Worm (Caenorhabditis elegans) whole organism, L3 larva: Measurements from ENCODE around the gene ZK262.9.
"Not testable (repeated sequence)": the region's sequence is repeated elsewhere in the genome, so short reads cannot be mapped to it uniquely, and the experiment has no call there.

Source experiments
- ZK546.5 ChIP-seq: sonication (generic microtip); optimal IDR thresholded peaks from 2 replicates; lab custom pipeline; 2017; ENCODE audit warnings: missing biosample characterization, missing genetic modification characterization
- aly-2 ChIP-seq: fragments of 150-350 bp; optimal IDR thresholded peaks from 2 replicates; lab custom pipeline; 2014; ENCODE audit warnings: missing biosample characterization, missing genetic modification characterization
- ceh-9 ChIP-seq: sonication (generic microtip); optimal IDR thresholded peaks from 2 replicates; lab custom pipeline; 2018; ENCODE audit warnings: missing biosample characterization, missing genetic modification characterization
- fkh-10 ChIP-seq: sonication (generic microtip); optimal IDR thresholded peaks from 2 replicates; lab custom pipeline; 2017; ENCODE audit warnings: missing biosample characterization, missing genetic modification reagents, missing genetic modification characterization
- lin-15B ChIP-seq: fragments of 150-350 bp; optimal IDR thresholded peaks from 2 replicates; lab custom pipeline; 2014; ENCODE audit warnings: missing biosample characterization, missing genetic modification characterization
- lsy-12 ChIP-seq: sonication (generic microtip); optimal IDR thresholded peaks from 2 replicates; lab custom pipeline; 2016; ENCODE audit warnings: mild to moderate bottlenecking, missing genetic modification characterization, missing compliant biosample characterization
- nhr-12 ChIP-seq: fragments of 150-350 bp; optimal IDR thresholded peaks from 2 replicates; lab custom pipeline; 2014; ENCODE audit warnings: missing biosample characterization, missing genetic modification characterization
- nhr-237 ChIP-seq: fragments of 150-350 bp; optimal IDR thresholded peaks from 2 replicates; lab custom pipeline; 2014; ENCODE audit warnings: missing biosample characterization, missing genetic modification characterization
- nhr-67 ChIP-seq: fragments of 150-350 bp; optimal IDR thresholded peaks from 2 replicates; lab custom pipeline; 2014; ENCODE audit warnings: missing biosample characterization, missing genetic modification characterization
- nhr-76 ChIP-seq: fragments of 150-350 bp; sonication (generic microtip); optimal IDR thresholded peaks from 5 replicates; lab custom pipeline; 2014; ENCODE audit warnings: missing biosample characterization, missing genetic modification characterization
- skn-1 ChIP-seq: fragments of 150-350 bp; optimal IDR thresholded peaks from 2 replicates; lab custom pipeline; 2014; ENCODE audit warnings: missing biosample characterization, missing genetic modification characterization
- snpc-4 ChIP-seq: fragments of 150-350 bp; optimal IDR thresholded peaks from 2 replicates; lab custom pipeline; 2014; ENCODE audit warnings: missing biosample characterization, missing genetic modification characterization
- tbx-2 ChIP-seq: sonication (generic microtip); optimal IDR thresholded peaks from 2 replicates; lab custom pipeline; 2016; ENCODE audit warnings: mild to moderate bottlenecking, missing genetic modification characterization, missing compliant biosample characterization
- ztf-11 ChIP-seq: fragments of 150-350 bp; optimal IDR thresholded peaks from 2 replicates; lab custom pipeline; 2014; ENCODE audit warnings: missing biosample characterization, missing genetic modification characterization

- TF ChIP-seq tbx-2 (tag; lab: Kevin White, UChicago); skn-1; nhr-12 (tag; lab: Kevin White, UChicago); fkh-10 (GFP tag; lab: Kevin White, UChicago); nhr-237; nhr-67 (tag; lab: Kevin White, UChicago); aly-2 (tag; lab: Kevin White, UChicago); snpc-4 (tag; lab: Kevin White, UChicago); lin-15B (tag; lab: Kevin White, UChicago); lsy-12 (tag; lab: Kevin White, UChicago); nhr-76; ceh-9 (tag; lab: Kevin White, UChicago); ZK546.5 (tag; lab: Kevin White, UChicago); ztf-11: not testable (repeated sequence)
Measured at ce11 chrV:18439469-18439868, at the start of gene ZK262.9.
